Worm (Caenorhabditis elegans) whole organism, young adult: ENCODE results near the gene F22B3.7.

Experiments
- T07F8.4 ChIP-seq: sonication (generic microtip); optimal IDR thresholded peaks from 2 replicates; lab custom pipeline; 2016; ENCODE audit warnings: mild to moderate bottlenecking, missing genetic modification characterization, moderate library complexity, missing compliant biosample characterization
- lin-26 ChIP-seq: fragments of 200-800 bp; sonication (Bioruptor generic); IDR thresholded peaks from 2 replicates; pipeline ENCODE4 v1.3.6; 2022; ENCODE audit warnings: missing genetic modification reagents, missing genetic modification characterization, missing compliant biosample characterization

DNA sequence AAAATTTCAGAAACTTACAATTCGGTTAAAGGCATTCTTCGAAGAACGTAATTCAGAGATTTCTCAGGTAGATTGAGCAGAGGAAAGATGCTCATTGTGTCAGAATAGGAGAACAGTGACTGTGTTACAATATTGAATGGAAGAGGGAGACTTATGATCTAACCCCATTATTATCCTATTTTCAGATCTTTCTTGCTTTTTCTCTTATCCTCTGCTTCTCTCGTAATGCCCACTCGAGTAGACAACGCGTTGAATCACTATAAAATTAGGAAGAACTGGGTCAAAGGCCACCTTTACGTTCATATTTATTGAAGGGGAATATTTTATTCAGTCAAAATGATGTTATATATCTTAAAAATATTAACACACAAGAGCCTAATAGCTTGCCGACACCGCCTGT is 42.3 kb downstream of the F22B3.7 start, which contains the start of gene fbxb-76:
- TF ChIP-seq T07F8.4 = no peak
- TF ChIP-seq lin-26 (GFP tag; lab: Robert Waterston, UW) = no peak
